Fruit fly (Drosophila melanogaster) whole organism, embryonic: ENCODE measurements around the gene SoYb.

ENCODE experiments used
- Atf6 ChIP-seq: fragments of 200-800 bp; sonication (Bioruptor generic); IDR thresholded peaks from 2 replicates; pipeline ENCODE4 v1.3.6; 2022; ENCODE audit warnings: missing biosample characterization, missing genetic modification characterization
- CG10366 ChIP-seq: fragments of 200-800 bp; sonication (Bioruptor generic); IDR thresholded peaks from 2 replicates; pipeline ENCODE4 v1.3.6; 2022; ENCODE audit warnings: missing biosample characterization, missing genetic modification characterization
- CG10959 ChIP-seq: fragments of 200-800 bp; sonication (Bioruptor generic); IDR thresholded peaks from 2 replicates; pipeline ENCODE4 v1.3.6; 2022; ENCODE audit warnings: missing biosample characterization, missing genetic modification characterization
- CG10979 ChIP-seq: fragments of 200-800 bp; sonication (Bioruptor generic); optimal IDR thresholded peaks from 2 replicates; lab custom pipeline; 2018; ENCODE audit warnings: missing biosample characterization, mild to moderate bottlenecking, missing genetic modification characterization, moderate library complexity
- CG11085 ChIP-seq: fragments of 200-800 bp; sonication (Bioruptor generic); IDR thresholded peaks from 2 replicates; pipeline ENCODE4 v1.3.6; 2022; ENCODE audit warnings: missing biosample characterization, missing genetic modification characterization
- CG11093 ChIP-seq: fragments of 200-800 bp; sonication (Bioruptor generic); IDR thresholded peaks from 3 replicates; pipeline ENCODE4 v1.3.6; 2022; ENCODE audit warnings: missing biosample characterization, missing genetic modification characterization
- CG1233 ChIP-seq: fragments of 200-800 bp; sonication (Bioruptor generic); optimal IDR thresholded peaks from 4 replicates; lab custom pipeline; 2018; ENCODE audit warnings: missing biosample characterization, mild to moderate bottlenecking, missing genetic modification characterization
- CG14965 ChIP-seq: fragments of 200-800 bp; sonication (Bioruptor generic); optimal IDR thresholded peaks from 2 replicates; lab custom pipeline; 2016; ENCODE audit warnings: missing biosample characterization, missing genetic modification characterization, borderline replicate concordance
- CG15073 ChIP-seq: fragments of 200-800 bp; sonication (Bioruptor generic); optimal IDR thresholded peaks from 2 replicates; lab custom pipeline; 2016; ENCODE audit warnings: missing biosample characterization, missing genetic modification characterization
- CG15479 ChIP-seq: fragments of 200-800 bp; sonication (Bioruptor generic); optimal IDR thresholded peaks from 3 replicates; lab custom pipeline; 2019; ENCODE audit warnings: missing biosample characterization, mild to moderate bottlenecking, missing genetic modification characterization, moderate library complexity
- CG17328 ChIP-seq: fragments of 200-800 bp; sonication (Bioruptor generic); IDR thresholded peaks from 2 replicates; pipeline ENCODE4 v1.3.6; 2022; ENCODE audit warnings: missing biosample characterization, missing genetic modification characterization
- CG2678 ChIP-seq: fragments of 200-800 bp; sonication (Bioruptor generic); optimal IDR thresholded peaks from 3 replicates; lab custom pipeline; 2019; ENCODE audit warnings: missing biosample characterization, mild to moderate bottlenecking, missing genetic modification characterization, moderate library complexity
- CG30020 ChIP-seq: fragments of 200-800 bp; optimal IDR thresholded peaks from 2 replicates; lab custom pipeline; 2019; ENCODE audit warnings: missing biosample characterization, mild to moderate bottlenecking, missing genetic modification characterization, moderate library complexity
- CG30403 ChIP-seq: fragments of 200-800 bp; sonication (Bioruptor generic); optimal IDR thresholded peaks from 3 replicates; lab custom pipeline; 2016; ENCODE audit warnings: missing biosample characterization, missing genetic modification characterization
- CG3065 ChIP-seq: fragments of 200-800 bp; sonication (Bioruptor generic); optimal IDR thresholded peaks from 2 replicates; lab custom pipeline; 2016; ENCODE audit warnings: missing biosample characterization, missing genetic modification characterization
- CG32772 ChIP-seq: fragments of 200-800 bp; sonication (Bioruptor generic); IDR thresholded peaks from 2 replicates; pipeline ENCODE4 v1.3.6; 2022; ENCODE audit warnings: missing biosample characterization, missing genetic modification characterization
- CG34224 ChIP-seq: fragments of 200-800 bp; sonication (Bioruptor generic); IDR thresholded peaks from 3 replicates; pipeline ENCODE4 v1.3.6; 2022; ENCODE audit warnings: missing biosample characterization, missing genetic modification characterization; ENCODE audit not compliant: partially characterized antibody
- CG4328 ChIP-seq: fragments of 200-800 bp; sonication (Bioruptor generic); optimal IDR thresholded peaks from 3 replicates; lab custom pipeline; 2017; ENCODE audit warnings: missing biosample characterization, missing genetic modification reagents, missing genetic modification characterization
- CG43689 ChIP-seq: fragments of 200-800 bp; sonication (Bioruptor generic); IDR thresholded peaks from 2 replicates; pipeline ENCODE4 v1.3.6; 2022; ENCODE audit warnings: missing biosample characterization, missing genetic modification characterization
- CG6272 ChIP-seq: fragments of 200-800 bp; sonication (Bioruptor generic); IDR thresholded peaks from 2 replicates; pipeline ENCODE4 v1.3.6; 2022; ENCODE audit warnings: missing biosample characterization, missing genetic modification characterization
- CG7556 ChIP-seq: fragments of 200-800 bp; sonication (Bioruptor generic); optimal IDR thresholded peaks from 2 replicates; lab custom pipeline; 2017; ENCODE audit warnings: missing biosample characterization, mild to moderate bottlenecking, missing genetic modification characterization
- CG7839 ChIP-seq: fragments of 200-800 bp; sonication (Bioruptor generic); optimal IDR thresholded peaks from 3 replicates; lab custom pipeline; 2018; ENCODE audit warnings: missing biosample characterization, mild to moderate bottlenecking, missing genetic modification characterization, moderate library complexity
- CG8089 ChIP-seq: fragments of 200-800 bp; sonication (Bioruptor generic); optimal IDR thresholded peaks from 3 replicates; lab custom pipeline; 2016; ENCODE audit warnings: missing biosample characterization, missing genetic modification characterization
- CG8290 ChIP-seq, 3 experiments: fragments of 200-800 bp; sonication (Bioruptor generic); optimal IDR thresholded peaks; 2 replicates each; lab custom pipeline; 2016 to 2019; ENCODE audit warnings: missing biosample characterization in 3 of 3, missing genetic modification characterization in 3 of 3, mild to moderate bottlenecking in 2 of 3, moderate library complexity in 1 of 3
- Chrac-16 ChIP-seq: fragments of 200-800 bp; sonication (Bioruptor generic); optimal IDR thresholded peaks from 3 replicates; lab custom pipeline; 2016; ENCODE audit warnings: missing biosample characterization, missing genetic modification characterization
- CkIIα-i1 ChIP-seq: fragments of 200-800 bp; sonication (Bioruptor generic); IDR thresholded peaks from 2 replicates; pipeline ENCODE4 v1.3.6; 2022; ENCODE audit warnings: missing biosample characterization, missing genetic modification characterization
- HLH3B ChIP-seq: fragments of 200-800 bp; sonication (Bioruptor generic); IDR thresholded peaks from 2 replicates; pipeline ENCODE4 v1.3.6; 2022; ENCODE audit warnings: missing biosample characterization, missing genetic modification characterization
- MESR4 ChIP-seq: fragments of 200-800 bp; sonication (Bioruptor generic); optimal IDR thresholded peaks from 2 replicates; lab custom pipeline; 2018; ENCODE audit warnings: missing biosample characterization, mild to moderate bottlenecking, missing genetic modification characterization, moderate library complexity
- MTF-1 ChIP-seq: fragments of 200-800 bp; sonication (Bioruptor generic); optimal IDR thresholded peaks from 2 replicates; lab custom pipeline; 2018; ENCODE audit warnings: missing biosample characterization, mild to moderate bottlenecking, missing genetic modification characterization, borderline replicate concordance
- Nf-YA ChIP-seq: fragments of 200-800 bp; sonication (Bioruptor generic); IDR thresholded peaks from 2 replicates; pipeline ENCODE4 v1.3.6; 2022; ENCODE audit warnings: missing biosample characterization, missing genetic modification characterization
- Oli ChIP-seq: fragments of 200-800 bp; sonication (Bioruptor generic); optimal IDR thresholded peaks from 2 replicates; lab custom pipeline; 2018; ENCODE audit warnings: missing biosample characterization, mild to moderate bottlenecking, missing genetic modification characterization, moderate library complexity
- Scr ChIP-seq: fragments of 200-800 bp; sonication (Bioruptor generic); IDR thresholded peaks from 2 replicates; pipeline ENCODE4 v1.3.6; 2022; ENCODE audit warnings: missing biosample characterization, missing genetic modification characterization; ENCODE audit not compliant: partially characterized antibody
- Sox102F ChIP-seq: fragments of 200-800 bp; sonication (Bioruptor generic); optimal IDR thresholded peaks from 2 replicates; lab custom pipeline; 2018; ENCODE audit warnings: missing biosample characterization, mild to moderate bottlenecking, missing genetic modification characterization, moderate library complexity
- Taf1 ChIP-seq: fragments of 200-800 bp; sonication (Bioruptor generic); IDR thresholded peaks from 2 replicates; pipeline ENCODE4 v1.3.6; 2022; ENCODE audit warnings: missing biosample characterization, missing genetic modification characterization
- Xrp1 ChIP-seq: fragments of 200-800 bp; sonication (Bioruptor generic); IDR thresholded peaks from 2 replicates; pipeline ENCODE4 v1.3.6; 2022; ENCODE audit warnings: missing biosample characterization, missing genetic modification characterization
- abd-A ChIP-seq: fragments of 200-800 bp; sonication (Bioruptor generic); optimal IDR thresholded peaks from 3 replicates; lab custom pipeline; 2019; ENCODE audit warnings: missing biosample characterization, mild to moderate bottlenecking, missing genetic modification characterization, moderate library complexity
- fu2 ChIP-seq: fragments of 200-800 bp; sonication (Bioruptor generic); optimal IDR thresholded peaks from 2 replicates; lab custom pipeline; 2016; ENCODE audit warnings: missing biosample characterization, missing genetic modification characterization
- gcm2 ChIP-seq: fragments of 200-800 bp; sonication (Bioruptor generic); optimal IDR thresholded peaks from 2 replicates; lab custom pipeline; 2016; ENCODE audit warnings: missing biosample characterization, missing genetic modification characterization
- gem ChIP-seq: fragments of 200-800 bp; sonication (Bioruptor generic); optimal IDR thresholded peaks from 2 replicates; lab custom pipeline; 2019; ENCODE audit warnings: missing biosample characterization, mild to moderate bottlenecking, missing genetic modification characterization, moderate library complexity
- grn ChIP-seq: fragments of 200-800 bp; sonication (Bioruptor generic); optimal IDR thresholded peaks from 3 replicates; lab custom pipeline; 2017; ENCODE audit warnings: missing biosample characterization, missing genetic modification characterization
- h ChIP-seq: fragments of >200 bp; optimal IDR thresholded peaks from 2 replicates; lab custom pipeline; 2017
- hbn ChIP-seq: fragments of 200-800 bp; sonication (Bioruptor generic); IDR thresholded peaks from 2 replicates; pipeline ENCODE4 v1.3.6; 2022; ENCODE audit warnings: missing biosample characterization, missing genetic modification characterization; ENCODE audit not compliant: partially characterized antibody
- jigr1 ChIP-seq: fragments of 200-800 bp; sonication (Bioruptor generic); IDR thresholded peaks from 3 replicates; pipeline ENCODE4 v1.3.6; 2022; ENCODE audit warnings: missing biosample characterization, missing genetic modification characterization
- kah ChIP-seq: fragments of 200-800 bp; sonication (Bioruptor generic); optimal IDR thresholded peaks from 2 replicates; lab custom pipeline; 2018; ENCODE audit warnings: missing biosample characterization, mild to moderate bottlenecking, missing genetic modification characterization
- nerfin-2 ChIP-seq: fragments of 200-800 bp; sonication (Bioruptor generic); IDR thresholded peaks from 2 replicates; pipeline ENCODE4 v1.3.6; 2022; ENCODE audit warnings: missing biosample characterization, missing genetic modification characterization; ENCODE audit not compliant: partially characterized antibody
- oc ChIP-seq: fragments of 200-800 bp; sonication (Bioruptor generic); optimal IDR thresholded peaks from 2 replicates; lab custom pipeline; 2018; ENCODE audit warnings: missing biosample characterization, mild to moderate bottlenecking, missing genetic modification characterization, moderate library complexity
- schlank ChIP-seq: fragments of 200-800 bp; sonication (Bioruptor generic); optimal IDR thresholded peaks from 2 replicates; lab custom pipeline; 2018; ENCODE audit warnings: missing biosample characterization, mild to moderate bottlenecking, missing genetic modification characterization
- sna ChIP-seq: fragments of 200-800 bp; sonication (Bioruptor generic); IDR thresholded peaks from 2 replicates; pipeline ENCODE4 v1.3.6; 2022; ENCODE audit warnings: missing biosample characterization, missing genetic modification characterization; ENCODE audit not compliant: partially characterized antibody
- unpg ChIP-seq: fragments of 200-800 bp; sonication (Bioruptor generic); optimal IDR thresholded peaks from 3 replicates; lab custom pipeline; 2018; ENCODE audit warnings: missing biosample characterization, mild to moderate bottlenecking, missing genetic modification characterization, moderate library complexity
- zf30C ChIP-seq: fragments of 200-800 bp; sonication (Bioruptor generic); optimal IDR thresholded peaks from 3 replicates; lab custom pipeline; 2018; ENCODE audit warnings: missing biosample characterization, mild to moderate bottlenecking, missing genetic modification characterization

The SoYb gene

DNA sequence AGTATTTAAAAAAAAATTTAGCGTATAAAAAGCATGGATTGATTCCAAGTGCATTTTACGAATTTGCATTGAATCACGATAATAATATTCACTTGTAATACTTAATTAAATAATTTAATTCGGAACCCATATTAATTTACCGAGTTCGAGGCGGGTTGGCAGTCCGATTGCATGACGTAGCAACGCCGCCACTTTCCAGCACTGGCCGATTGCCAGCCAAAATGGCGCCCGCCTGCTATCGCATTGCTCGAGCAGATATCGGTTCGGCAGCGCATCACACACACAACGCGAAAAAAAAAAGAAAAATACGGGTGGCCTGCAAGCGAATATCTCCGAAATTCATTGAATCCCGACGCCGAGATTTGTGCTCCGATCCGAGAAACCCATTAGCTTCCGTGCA, 1.1 kb upstream of the SoYb start, which contains the start of gene Ndf (continued):
- TF ChIP-seq unpg (GFP tag; lab: Kevin White, UChicago): peak; percentile 39
- peak; percentile 71 for TF ChIP-seq CG34224
- peak; percentile 53; the same call in 1 of the 3 replicates for TF ChIP-seq jigr1 (GFP tag; lab: Robert Waterston, UW)
- peak; percentile 71 for TF ChIP-seq CG30403 (GFP tag; lab: Kevin White, UChicago)
- TF ChIP-seq CG6272 (GFP tag; lab: Robert Waterston, UW): peak; percentile 59
- peak; percentile 41 for TF ChIP-seq CG7556 (GFP tag; lab: Kevin White, UChicago)
- no peak for TF ChIP-seq CG43689
- TF ChIP-seq Xrp1 (GFP tag; lab: Robert Waterston, UW): peak; percentile 78
- no peak; the same call in 1 of the 2 replicates for TF ChIP-seq Nf-YA
- TF ChIP-seq Chrac-16: peak; percentile 61
- no peak for TF ChIP-seq h (lab: Kevin White, UChicago)
- no peak for TF ChIP-seq Oli (tag; lab: Kevin White, UChicago)
- no peak for TF ChIP-seq kah (GFP tag; lab: Kevin White, UChicago)
- TF ChIP-seq CG30020: peak; percentile 63
- peak; percentile 18 for TF ChIP-seq gcm2 (GFP tag; lab: Kevin White, UChicago)
- peak; percentile 68 for TF ChIP-seq CG32772
- TF ChIP-seq oc (tag; lab: Kevin White, UChicago): peak; percentile 4
- TF ChIP-seq CG14965 (GFP tag; lab: Kevin White, UChicago): no peak
- peak; percentile 74 for TF ChIP-seq hbn (GFP tag; lab: Robert Waterston, UW)
- peak; percentile 18 for TF ChIP-seq schlank (tag; lab: Kevin White, UChicago)
- no peak for TF ChIP-seq CG15479
- TF ChIP-seq MESR4 (GFP tag; lab: Kevin White, UChicago): peak; percentile 64
- TF ChIP-seq CG7839 (tag; lab: Kevin White, UChicago): peak; percentile 61
- TF ChIP-seq Atf6 (GFP tag; lab: Robert Waterston, UW): peak; percentile 66
- no peak for TF ChIP-seq CG15073 (GFP tag; lab: Kevin White, UChicago)
- no peak for TF ChIP-seq Sox102F (GFP tag; lab: Kevin White, UChicago)
- peak; percentile 30; the same call in 1 of the 2 replicates for TF ChIP-seq nerfin-2
- TF ChIP-seq gem (tag; lab: Kevin White, UChicago): peak; percentile 65
- TF ChIP-seq CG1233: peak; percentile 75
- peak; percentile 37 for TF ChIP-seq zf30C (GFP tag; lab: Kevin White, UChicago)
- peak; percentile 31 for TF ChIP-seq CG8089 (GFP tag; lab: Kevin White, UChicago)
- peak; percentile 46 for TF ChIP-seq CG10979 (tag; lab: Kevin White, UChicago)
- peak; percentile 68 for TF ChIP-seq CG17328 (GFP tag; lab: Robert Waterston, UW)
- peak; percentile 67 for TF ChIP-seq CG11085
- peak; percentile 61; the same call in 1 of the 2 replicates for TF ChIP-seq HLH3B (GFP tag; lab: Robert Waterston, UW)
- TF ChIP-seq CG2678: peak; percentile 64
- TF ChIP-seq Scr (GFP tag; lab: Robert Waterston, UW): peak; percentile 71
- TF ChIP-seq CG8290 (GFP tag; optimal IDR thresholded peaks at IDR 0.05; lab: Kevin White, UChicago): peak; percentile 43
- peak; percentile 54 to 88 for TF ChIP-seq CG8290 (tag; optimal IDR thresholded peaks at IDR 0.05; lab: Kevin White, UChicago)
- TF ChIP-seq CG4328 (GFP tag; lab: Kevin White, UChicago): peak; percentile 59
- TF ChIP-seq Taf1 (GFP tag; lab: Robert Waterston, UW): no peak
- TF ChIP-seq fu2 (GFP tag; lab: Kevin White, UChicago): no peak
- TF ChIP-seq CG3065 (GFP tag; lab: Kevin White, UChicago): peak; percentile 13
- TF ChIP-seq MTF-1: peak; percentile 31
- 0 out of 3 replicates have a peak, but pooled peaks have one; percentile 32 for TF ChIP-seq CG11093 (GFP tag; lab: Robert Waterston, UW)
- 0 out of 2 replicates have a peak, but pooled peaks have one; percentile 24 for TF ChIP-seq CG10959 (GFP tag; lab: Robert Waterston, UW)
- TF ChIP-seq sna (GFP tag; lab: Robert Waterston, UW): peak; percentile 65
- TF ChIP-seq grn (GFP tag; lab: Kevin White, UChicago): no peak
- TF ChIP-seq abd-A (tag; lab: Kevin White, UChicago): no peak
- peak; percentile 57 for TF ChIP-seq CG10366 (GFP tag; lab: Robert Waterston, UW)
- TF ChIP-seq CkIIα-i1: no peak
